Worm (Caenorhabditis elegans): Measurements from ENCODE around the gene D2096.10.

D2096.10 gene

DNA sequence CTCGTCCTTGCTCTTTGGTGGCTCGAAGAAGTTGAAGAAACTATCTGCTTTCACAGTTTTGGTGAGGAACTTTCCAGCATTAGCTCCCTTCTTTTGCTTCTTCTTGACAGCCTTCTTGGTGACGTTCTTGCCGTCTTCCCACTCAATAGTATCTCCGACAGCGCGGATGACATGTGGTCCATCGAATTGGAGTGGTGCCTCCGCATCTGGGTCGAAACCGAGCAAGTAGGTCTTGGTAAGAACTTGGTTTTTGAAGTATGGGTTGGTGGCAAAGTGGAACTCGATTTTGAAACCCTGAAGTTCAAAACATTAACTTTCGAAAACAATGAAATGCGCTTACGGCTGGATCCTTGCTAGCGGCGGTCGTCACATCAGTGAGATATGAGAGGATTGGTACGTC is 10.8 kb downstream of the D2096.10 start:
- TF ChIP-seq aha-1 (tag) (peak; percentile 62), ama-1 (optimal IDR thresholded peaks at IDR 0.05) (no peak)

ce11 chrIV:8377501-8377900 is 11.5 kb downstream of the D2096.10 start, which contains the start of gene D2096.7:
Gene D2096.7 (minus strand): TSS chrIV:8377630.
- TF ChIP-seq D1046.2 (GFP tag; IDR thresholded peaks at IDR 0.05) (peak; percentile 30; the same call in 1 of the 2 replicates), tra-1 (GFP tag; IDR thresholded peaks at IDR 0.05) (no peak; the same call in 1 of the 2 replicates), dmd-6 (GFP tag; IDR thresholded peaks at IDR 0.05) (no peak), ctbp-1 (GFP tag; IDR thresholded peaks at IDR 0.05) (peak; percentile 66), zfp-2 (tag; optimal IDR thresholded peaks at IDR 0.05) (no peak), lim-7 (GFP tag; IDR thresholded peaks at IDR 0.05) (peak; percentile 66; the same call in 1 of the 2 replicates), mxl-2 (GFP tag; conservative IDR thresholded peaks at IDR 0.05) (0 out of 2 replicates have a peak, but pooled peaks have one; percentile 41), mep-1 (tag; optimal IDR thresholded peaks at IDR 0.05) (no peak), daf-8 (GFP tag; IDR thresholded peaks at IDR 0.05) (no peak), sdz-12 (GFP tag; optimal IDR thresholded peaks at IDR 0.05) (no peak), mes-2 (tag; optimal IDR thresholded peaks at IDR 0.05; ENCODE audit: poor library complexity, severe bottlenecking) (peak; percentile 28), ceh-28 (tag; optimal IDR thresholded peaks at IDR 0.05) (no peak), hmg-1.1 (GFP tag; IDR thresholded peaks at IDR 0.05) (0 out of 2 replicates have a peak, but pooled peaks have one; percentile 20), pha-4 (GFP tag; IDR thresholded peaks at IDR 0.05) (peak; percentile 74), pha-4 (tag; optimal IDR thresholded peaks at IDR 0.05) (no peak), arid-1 (GFP tag; conservative IDR thresholded peaks at IDR 0.05) (peak; percentile 76), fos-1 (tag; optimal IDR thresholded peaks at IDR 0.05) (no peak), tag-97 (GFP tag; IDR thresholded peaks at IDR 0.05) (no peak), rbr-2 (tag; optimal IDR thresholded peaks at IDR 0.05) (no peak), zag-1 (tag; optimal IDR thresholded peaks at IDR 0.05) (no peak), Y48G9A.11 (GFP tag; IDR thresholded peaks at IDR 0.05) (peak; percentile 85), snpc-1.2 (GFP tag; IDR thresholded peaks at IDR 0.05) (peak; percentile 90), ZK546.5 (tag; optimal IDR thresholded peaks at IDR 0.05) (no peak), zip-11 (GFP tag; IDR thresholded peaks at IDR 0.05) (no peak), nhr-6 (tag; optimal IDR thresholded peaks at IDR 0.05) (no peak), nhr-77 (tag; optimal IDR thresholded peaks at IDR 0.05) (no peak), unc-39 (tag; optimal IDR thresholded peaks at IDR 0.05) (no peak), nhr-48 (tag; optimal IDR thresholded peaks at IDR 0.05) (no peak), hlh-30 (tag; optimal IDR thresholded peaks at IDR 0.05; ENCODE audit: insufficient read depth) (no peak), daf-19 (GFP tag; conservative IDR thresholded peaks at IDR 0.05) (peak; percentile 54; the same call in 1 of the 2 replicates), saeg-2 (GFP tag; IDR thresholded peaks at IDR 0.05) (peak; percentile 47; the same call in 1 of the 2 replicates), set-16 (GFP tag; IDR thresholded peaks at IDR 0.05) (no peak), lin-38 (GFP tag; IDR thresholded peaks at IDR 0.05) (peak; percentile 82), Y75B8A.6 (GFP tag; IDR thresholded peaks at IDR 0.05) (peak; percentile 63), cey-2 (tag; optimal IDR thresholded peaks at IDR 0.05; ENCODE audit: borderline replicate concordance, insufficient read depth) (no peak), zip-2 (tag; optimal IDR thresholded peaks at IDR 0.05) (no peak), mdl-1 (tag; optimal IDR thresholded peaks at IDR 0.05) (no peak), mxl-3 (GFP tag; optimal IDR thresholded peaks at IDR 0.05) (peak; percentile 39), skn-1 (tag; optimal IDR thresholded peaks at IDR 0.05) (no peak), aly-2 (tag; optimal IDR thresholded peaks at IDR 0.05) (no peak), F26F4.8 (GFP tag; conservative IDR thresholded peaks at IDR 0.05) (no peak), madf-5 (GFP tag; IDR thresholded peaks at IDR 0.05) (peak; percentile 56 to 88; a peak in 2 of 4 replicates), mdt-29 (GFP tag; IDR thresholded peaks at IDR 0.05) (no peak), duxl-1 (tag; optimal IDR thresholded peaks at IDR 0.05; ENCODE audit: poor library complexity) (peak; percentile 44), lin-15B (tag; optimal IDR thresholded peaks at IDR 0.05) (no peak), lsy-2 (tag; optimal IDR thresholded peaks at IDR 0.05) (no peak), lin-39 (tag; optimal IDR thresholded peaks at IDR 0.05) (no peak), spr-1 (tag; optimal IDR thresholded peaks at IDR 0.05) (peak; percentile 33)

Measured in whole organism, L4 larva.